Worm (Caenorhabditis elegans) whole organism, L2 larva: ENCODE measurements around the gene myo-3.

Experiments used
- aly-2 ChIP-seq: fragments of 150-350 bp; optimal IDR thresholded peaks from 2 replicates; lab custom pipeline; 2014; ENCODE audit warnings: missing biosample characterization, missing genetic modification characterization
- ama-1 ChIP-seq: fragments of 150-350 bp; optimal IDR thresholded peaks from 2 replicates; lab custom pipeline; 2018; ENCODE audit warnings: inconsistent platforms
- ceh-16 ChIP-seq: fragments of 150-350 bp; optimal IDR thresholded peaks from 2 replicates; lab custom pipeline; 2014; ENCODE audit warnings: missing biosample characterization, missing genetic modification characterization
- fos-1 ChIP-seq: fragments of 150-350 bp; optimal IDR thresholded peaks from 2 replicates; lab custom pipeline; 2014; ENCODE audit warnings: missing biosample characterization, missing genetic modification characterization
- lin-13 ChIP-seq: fragments of 150-350 bp; optimal IDR thresholded peaks from 2 replicates; lab custom pipeline; 2014; ENCODE audit warnings: missing biosample characterization, missing genetic modification reagents, missing genetic modification characterization
- lin-39 ChIP-seq: fragments of 150-350 bp; optimal IDR thresholded peaks from 2 replicates; lab custom pipeline; 2014; ENCODE audit warnings: missing biosample characterization, missing genetic modification reagents, missing genetic modification characterization
- lsy-2 ChIP-seq, 2 experiments: fragments of 150-350 bp in 1 of 2; sonication (generic microtip) in 1 of 2; optimal IDR thresholded peaks; 2 replicates each; lab custom pipeline; 2014 to 2017; ENCODE audit warnings: missing biosample characterization in 2 of 2, missing genetic modification characterization in 2 of 2
- nhr-23 ChIP-seq: fragments of 150-350 bp; optimal IDR thresholded peaks from 2 replicates; lab custom pipeline; 2014; ENCODE audit warnings: missing biosample characterization, missing genetic modification reagents, missing genetic modification characterization
- nhr-237 ChIP-seq: fragments of 150-350 bp; optimal IDR thresholded peaks from 2 replicates; lab custom pipeline; 2014; ENCODE audit warnings: missing biosample characterization, missing genetic modification characterization
- nhr-25 ChIP-seq: fragments of 150-350 bp; sonication (generic microtip); optimal IDR thresholded peaks from 3 replicates; lab custom pipeline; 2014; ENCODE audit warnings: missing biosample characterization, missing genetic modification characterization
- peb-1 ChIP-seq: fragments of 150-350 bp; optimal IDR thresholded peaks from 2 replicates; lab custom pipeline; 2014; ENCODE audit warnings: missing biosample characterization, missing genetic modification characterization
- skn-1 ChIP-seq: sonication (generic microtip); optimal IDR thresholded peaks from 2 replicates; lab custom pipeline; 2017; ENCODE audit warnings: missing biosample characterization, missing genetic modification characterization
- unc-62 ChIP-seq: fragments of 150-350 bp; optimal IDR thresholded peaks from 2 replicates; lab custom pipeline; 2014; ENCODE audit warnings: missing biosample characterization, missing genetic modification reagents, missing genetic modification characterization

DNA sequence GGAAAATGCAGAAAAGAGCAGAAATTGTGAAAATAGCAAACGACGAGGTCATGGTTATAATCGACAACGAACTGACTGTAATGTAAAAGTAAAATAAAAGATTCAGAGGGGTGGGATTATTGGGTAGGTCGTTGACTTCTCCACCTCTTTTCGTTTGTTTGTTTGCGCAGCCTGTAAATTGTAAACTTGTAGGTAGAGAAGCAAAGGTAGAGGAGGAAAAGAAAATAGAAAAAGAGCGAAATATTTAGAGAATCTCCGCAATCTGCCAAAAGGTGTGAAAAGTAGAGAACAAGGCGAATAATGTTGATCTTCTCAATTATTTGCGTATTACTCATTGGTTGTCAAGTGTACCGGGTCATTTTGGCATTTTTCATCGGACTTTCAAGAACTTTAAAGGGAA, 46.8 kb downstream of the myo-3 start, which contains the start of gene ZK863.8:
- TF ChIP-seq lin-39, result no peak
- no peak for TF ChIP-seq aly-2
- no peak for TF ChIP-seq nhr-25 (tag; lab: Kevin White, UChicago)
- no peak for TF ChIP-seq nhr-237 (tag; lab: Kevin White, UChicago)
- no peak for TF ChIP-seq nhr-23 (tag; lab: Kevin White, UChicago)
- TF ChIP-seq peb-1 (tag; lab: Kevin White, UChicago), result no peak
- no peak for TF ChIP-seq lsy-2 (tag; optimal IDR thresholded peaks at IDR 0.05; lab: Kevin White, UChicago)
- TF ChIP-seq ceh-16, result no peak
- no peak for TF ChIP-seq fos-1
- TF ChIP-seq unc-62 (GFP tag; lab: Kevin White, UChicago), result no peak
- no peak for TF ChIP-seq ama-1
- no peak for TF ChIP-seq skn-1
- no peak for TF ChIP-seq lin-13
